Comparison of ENCODE assay signal across 2 worm cellular contexts in the genomic region with DNA sequence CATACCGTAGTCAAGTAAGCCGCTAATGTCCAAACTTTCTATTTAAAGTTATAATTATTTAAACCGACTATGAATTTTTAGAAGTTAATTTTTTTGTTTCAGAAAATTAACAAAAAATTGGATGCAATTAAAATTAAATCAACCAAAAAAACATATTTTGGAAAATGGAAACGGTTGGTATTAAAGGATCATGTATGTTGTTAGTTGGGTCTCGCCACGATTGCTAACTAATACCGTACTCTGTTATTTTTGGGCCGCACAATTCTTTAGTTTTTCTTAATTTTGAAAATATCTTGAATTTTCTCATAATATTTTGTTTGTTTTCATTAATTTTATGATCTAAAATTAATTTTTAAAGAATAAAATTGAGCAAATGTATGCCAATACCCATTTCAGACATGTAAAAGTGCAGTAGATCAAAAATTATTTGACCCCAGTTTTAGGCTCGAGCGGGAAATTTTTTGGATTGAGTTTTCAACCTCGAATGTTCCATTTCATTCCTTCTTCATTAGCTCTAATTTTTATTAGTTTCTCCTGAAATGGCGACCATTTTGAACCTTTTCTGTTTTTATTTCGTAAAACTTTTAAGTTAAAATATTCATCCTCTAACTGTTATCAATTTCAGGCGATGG.
A peak's percentile ranks its signal among the peaks of the same experiment; 100 is the strongest.
TF ChIP-seq lines count a peak whose summit lies in the region.

cbd-1 (plus strand) TSS at position 626 of the 632 bp plus-strand sequence.

TF ChIP-seq in whole organism, L4 larva, 104 proteins besides CTCF, POLR2A, EP300 and RAD21:
- TF ChIP-seq dmd-8 (GFP tag; IDR thresholded peaks at IDR 0.05; lab: Robert Waterston, UW), result no peak
- TF ChIP-seq vab-7 (GFP tag; IDR thresholded peaks at IDR 0.05; lab: Robert Waterston, UW), result no peak
- no peak for TF ChIP-seq set-16 (GFP tag; IDR thresholded peaks at IDR 0.05; lab: Robert Waterston, UW)
- peak; percentile 19; the same call in 1 of the 2 replicates for TF ChIP-seq lin-38 (GFP tag; IDR thresholded peaks at IDR 0.05; lab: Robert Waterston, UW)

TF ChIP-seq in whole organism, young adult, 124 proteins besides CTCF, POLR2A, EP300 and RAD21:
- TF ChIP-seq hsf-1 (GFP tag; IDR thresholded peaks at IDR 0.05; lab: Robert Waterston, UW) (peak; percentile 98), snpc-3.4 (tag; optimal IDR thresholded peaks at IDR 0.05; lab: Kevin White, UChicago) (peak; percentile 75), lin-54 (GFP tag; optimal IDR thresholded peaks at IDR 0.05; lab: Kevin White, UChicago) (peak; percentile 30), Y53F4B.3 (GFP tag; IDR thresholded peaks at IDR 0.05; lab: Robert Waterston, UW) (0 out of 2 replicates have a peak, but pooled peaks have one; percentile 18), F33H1.4 (GFP tag; IDR thresholded peaks at IDR 0.05; lab: Robert Waterston, UW) (peak; percentile 82), D2030.7 (GFP tag; IDR thresholded peaks at IDR 0.05; lab: Robert Waterston, UW) (peak; percentile 83), chd-7 (tag; optimal IDR thresholded peaks at IDR 0.05; lab: Kevin White, UChicago) (no peak), B0019.2 (GFP tag; conservative IDR thresholded peaks at IDR 0.05; lab: Robert Waterston, UW) (peak; percentile 26; the same call in 1 of the 2 replicates), hmg-1.2 (GFP tag; IDR thresholded peaks at IDR 0.05; lab: Robert Waterston, UW) (peak; percentile 27; the same call in 1 of the 2 replicates), dox-1 (GFP tag; IDR thresholded peaks at IDR 0.05; lab: Robert Waterston, UW) (no peak), tlf-1 (GFP tag; optimal IDR thresholded peaks at IDR 0.05; lab: Kevin White, UChicago) (peak; percentile 73), dpl-1 (GFP tag; optimal IDR thresholded peaks at IDR 0.05; lab: Kevin White, UChicago) (peak; percentile 81), ekl-4 (GFP tag; IDR thresholded peaks at IDR 0.05; lab: Robert Waterston, UW) (0 out of 2 replicates have a peak, but pooled peaks have one; percentile 48), attf-6 (GFP tag; IDR thresholded peaks at IDR 0.05; lab: Robert Waterston, UW) (no peak), ceh-27 (GFP tag; optimal IDR thresholded peaks at IDR 0.05; lab: Kevin White, UChicago) (no peak), F52B5.7 (tag; optimal IDR thresholded peaks at IDR 0.05; lab: Kevin White, UChicago) (no peak), Y95B8A.8 (GFP tag; IDR thresholded peaks at IDR 0.05; lab: Robert Waterston, UW) (0 out of 2 replicates have a peak, but pooled peaks have one; percentile 57), madf-8 (GFP tag; conservative IDR thresholded peaks at IDR 0.05; lab: Robert Waterston, UW) (peak; percentile 92), Y79H2A.3 (GFP tag; conservative IDR thresholded peaks at IDR 0.05; lab: Robert Waterston, UW) (peak; percentile 70; the same call in 1 of the 2 replicates), F49E8.2 (tag; optimal IDR thresholded peaks at IDR 0.05; lab: Kevin White, UChicago; ENCODE audit: insufficient read depth) (peak; percentile 24), lin-35 (GFP tag; optimal IDR thresholded peaks at IDR 0.05; lab: Kevin White, UChicago) (peak in 1 of 3 experiments; percentile 41), efl-1 (GFP tag; optimal IDR thresholded peaks at IDR 0.05; lab: Kevin White, UChicago) (peak; percentile 96), ceh-91 (GFP tag; IDR thresholded peaks at IDR 0.05; lab: Robert Waterston, UW) (peak; percentile 91), madf-6 (GFP tag; IDR thresholded peaks at IDR 0.05; lab: Robert Waterston, UW) (peak; percentile 97), nhr-80 (tag; optimal IDR thresholded peaks at IDR 0.05; lab: Kevin White, UChicago) (no peak), nhr-90 (tag; optimal IDR thresholded peaks at IDR 0.05; lab: Kevin White, UChicago) (no peak), lsl-1 (GFP tag; optimal IDR thresholded peaks at IDR 0.05; lab: Kevin White, UChicago) (peak; percentile 92), xnd-1 (tag; optimal IDR thresholded peaks at IDR 0.05; lab: Kevin White, UChicago) (peak; percentile 85), madf-3 (GFP tag; IDR thresholded peaks at IDR 0.05; lab: Robert Waterston, UW) (0 out of 2 replicates have a peak, but pooled peaks have one; percentile 76), F10E7.11 (tag; optimal IDR thresholded peaks at IDR 0.05; lab: Kevin White, UChicago) (no peak), snpc-4 (GFP tag; optimal IDR thresholded peaks at IDR 0.05; lab: Kevin White, UChicago) (no peak), snpc-4 (tag; optimal IDR thresholded peaks at IDR 0.05; lab: Kevin White, UChicago) (peak in 1 of 4 experiments; percentile 10)

Comparison
In these comparisons a context has a peak if more than half of its experiments do, and no peak if none do; other contexts are left out.
1. Of the 7 proteins assayed by ChIP-seq in both whole organism, young adult and whole organism, L4 larva: peak only in whole organism, young adult: F49E8.2 and dpl-1; only in whole organism, L4 larva: none; in both: none; in neither: 4; mixed calls (peak in some experiments, not most) for 1.